Fruit fly (Drosophila melanogaster): ENCODE results near the gene CG11626.

The CG11626 gene

dm6 chr3R:19403096-19403515, 5.6 kb upstream of the CG11626 start, which contains the start of the genes Ino80 and Aptx (continued):
- TF ChIP-seq tup (GFP tag; optimal IDR thresholded peaks at IDR 0.05) = peak; percentile 83
- TF ChIP-seq Abd-B (GFP tag; optimal IDR thresholded peaks at IDR 0.05) = peak; percentile 98
- peak; percentile 85; the same call in 2 of the 3 replicates for TF ChIP-seq C15 (GFP tag; IDR thresholded peaks at IDR 0.05)
- peak; percentile 98 for TF ChIP-seq Hsf (GFP tag; optimal IDR thresholded peaks at IDR 0.05)
- peak; percentile 93 for TF ChIP-seq ttk (GFP tag; IDR thresholded peaks at IDR 0.05)
- TF ChIP-seq CG33213 (GFP tag; optimal IDR thresholded peaks at IDR 0.05) = peak; percentile 93
- TF ChIP-seq da (GFP tag; optimal IDR thresholded peaks at IDR 0.05) = peak; percentile 79
- no peak for TF ChIP-seq sug (tag; optimal IDR thresholded peaks at IDR 0.05)
- no peak for TF ChIP-seq CG8478 (optimal IDR thresholded peaks at IDR 0.05)
- peak; percentile 97 for TF ChIP-seq CG3847 (GFP tag; IDR thresholded peaks at IDR 0.05)
- peak; percentile 76 for TF ChIP-seq Nf-YB (GFP tag; optimal IDR thresholded peaks at IDR 0.05)
- peak; percentile 89 for TF ChIP-seq CG7271 (tag; optimal IDR thresholded peaks at IDR 0.05)
- TF ChIP-seq Rfx (GFP tag; IDR thresholded peaks at IDR 0.05) = peak; percentile 95
- TF ChIP-seq az2 (GFP tag; optimal IDR thresholded peaks at IDR 0.05) = peak; percentile 96
- TF ChIP-seq fd64A (GFP tag; optimal IDR thresholded peaks at IDR 0.05) = peak; percentile 61
- TF ChIP-seq CG5180 (GFP tag; optimal IDR thresholded peaks at IDR 0.05) = no peak
- TF ChIP-seq CG9817 (tag; optimal IDR thresholded peaks at IDR 0.05) = peak; percentile 96
- peak; percentile 84 for TF ChIP-seq Ravus (GFP tag; IDR thresholded peaks at IDR 0.05)
- peak; percentile 95 for TF ChIP-seq bab2 (GFP tag; optimal IDR thresholded peaks at IDR 0.05)
- TF ChIP-seq CG7745 (tag; optimal IDR thresholded peaks at IDR 0.05) = no peak
- peak; percentile 96 for TF ChIP-seq zfh2 (GFP tag; optimal IDR thresholded peaks at IDR 0.05)
- TF ChIP-seq fd102C (GFP tag; optimal IDR thresholded peaks at IDR 0.05) = peak; percentile 66
- TF ChIP-seq Rx (GFP tag; IDR thresholded peaks at IDR 0.05) = peak; percentile 90; the same call in 1 of the 2 replicates
- TF ChIP-seq CG7928 (GFP tag; optimal IDR thresholded peaks at IDR 0.05) = peak; percentile 72
- TF ChIP-seq org-1 (GFP tag; optimal IDR thresholded peaks at IDR 0.05) = peak; percentile 84
- peak; percentile 70 for TF ChIP-seq onecut (GFP tag; IDR thresholded peaks at IDR 0.05)
- peak; percentile 83 for TF ChIP-seq Dref (GFP tag; IDR thresholded peaks at IDR 0.05)
- peak; percentile 92 for TF ChIP-seq CG7556 (GFP tag; optimal IDR thresholded peaks at IDR 0.05)
- peak; percentile 93 for TF ChIP-seq gsb-n (tag; optimal IDR thresholded peaks at IDR 0.05)
- no peak for TF ChIP-seq Lpt (GFP tag; optimal IDR thresholded peaks at IDR 0.05)
- TF ChIP-seq CG12942 (GFP tag; optimal IDR thresholded peaks at IDR 0.05) = peak; percentile 94
- TF ChIP-seq CG6791 (GFP tag; IDR thresholded peaks at IDR 0.05; ENCODE audit: partially characterized antibody) = peak; percentile 95
- peak; percentile 81; the same call in 2 of the 3 replicates for TF ChIP-seq so (GFP tag; IDR thresholded peaks at IDR 0.05)
- TF ChIP-seq CG3995 (GFP tag; optimal IDR thresholded peaks at IDR 0.05) = peak; percentile 69
- TF ChIP-seq CG1233 (GFP tag; optimal IDR thresholded peaks at IDR 0.05) = peak; percentile 81
- TF ChIP-seq stwl (tag; optimal IDR thresholded peaks at IDR 0.05) = peak; percentile 97
- TF ChIP-seq CG1602 (GFP tag; optimal IDR thresholded peaks at IDR 0.05) = peak; percentile 97
- peak; percentile 55 for TF ChIP-seq kah (GFP tag; optimal IDR thresholded peaks at IDR 0.05)
- peak; percentile 91 for TF ChIP-seq CG31224 (GFP tag; IDR thresholded peaks at IDR 0.05)
- TF ChIP-seq D19B (GFP tag; optimal IDR thresholded peaks at IDR 0.05) = peak; percentile 81
- peak; percentile 95 for TF ChIP-seq dysf (GFP tag; IDR thresholded peaks at IDR 0.05)
- TF ChIP-seq Tbp (GFP tag; optimal IDR thresholded peaks at IDR 0.05) = no peak
- TF ChIP-seq Fer2 (tag; optimal IDR thresholded peaks at IDR 0.05) = peak; percentile 88
- peak; percentile 83 for TF ChIP-seq Lhr (GFP tag; optimal IDR thresholded peaks at IDR 0.05)
- TF ChIP-seq CG12659 (GFP tag; optimal IDR thresholded peaks at IDR 0.05) = peak; percentile 95
- peak; percentile 89 for TF ChIP-seq Bdp1 (GFP tag; optimal IDR thresholded peaks at IDR 0.05)
- peak; percentile 90 for TF ChIP-seq CG11085 (GFP tag; IDR thresholded peaks at IDR 0.05)
- TF ChIP-seq Med (GFP tag) = peak; percentile 98
- peak; percentile 95 for TF ChIP-seq CG6272 (GFP tag; IDR thresholded peaks at IDR 0.05)
- TF ChIP-seq Meics (GFP tag; optimal IDR thresholded peaks at IDR 0.05) = peak; percentile 92
- peak; percentile 86 for TF ChIP-seq ham (GFP tag; IDR thresholded peaks at IDR 0.05)
- TF ChIP-seq vvl (GFP tag; IDR thresholded peaks at IDR 0.05) = peak; percentile 97
